Fruit fly (Drosophila melanogaster) whole organism, pupa: Measurements from ENCODE around the gene CG14207.

Experiments used
- CG10348 ChIP-seq: fragments of 200-800 bp; sonication (Bioruptor generic); IDR thresholded peaks from 2 replicates; pipeline ENCODE4 v1.3.6; 2022; ENCODE audit warnings: missing biosample characterization, missing genetic modification characterization
- CG12605 ChIP-seq: fragments of 200-800 bp; sonication (Bioruptor generic); IDR thresholded peaks from 2 replicates; pipeline ENCODE4 v1.3.6; 2022; ENCODE audit warnings: missing biosample characterization, missing genetic modification characterization
- CG13204 ChIP-seq: fragments of 200-800 bp; sonication (Bioruptor generic); optimal IDR thresholded peaks from 2 replicates; lab custom pipeline; 2018; ENCODE audit warnings: missing biosample characterization, mild to moderate bottlenecking, missing genetic modification characterization, moderate library complexity
- CG14655 ChIP-seq: fragments of 200-800 bp; sonication (Bioruptor generic); optimal IDR thresholded peaks from 3 replicates; lab custom pipeline; 2017; ENCODE audit warnings: mild to moderate bottlenecking, missing biosample characterization, missing genetic modification reagents, missing genetic modification characterization
- CG15710 ChIP-seq: fragments of 200-800 bp; sonication (Bioruptor generic); optimal IDR thresholded peaks from 2 replicates; lab custom pipeline; 2018; ENCODE audit warnings: missing biosample characterization, mild to moderate bottlenecking, missing genetic modification characterization, moderate library complexity
- CG17806 ChIP-seq: fragments of 200-800 bp; sonication (Bioruptor generic); optimal IDR thresholded peaks from 2 replicates; lab custom pipeline; 2018; ENCODE audit warnings: missing biosample characterization, mild to moderate bottlenecking, missing genetic modification characterization, moderate library complexity
- CG32121 ChIP-seq: fragments of 200-800 bp; sonication (Bioruptor generic); IDR thresholded peaks from 2 replicates; pipeline ENCODE4 v1.3.6; 2022; ENCODE audit warnings: missing biosample characterization, missing genetic modification characterization
- CG34367 ChIP-seq: fragments of 200-800 bp; sonication (Bioruptor generic); optimal IDR thresholded peaks from 2 replicates; lab custom pipeline; 2018; ENCODE audit warnings: missing biosample characterization, mild to moderate bottlenecking, missing genetic modification characterization
- CG4496 ChIP-seq: fragments of 200-800 bp; sonication (Bioruptor generic); IDR thresholded peaks from 3 replicates; pipeline ENCODE4 v1.3.6; 2022; ENCODE audit warnings: missing biosample characterization, missing genetic modification characterization
- CG8159 ChIP-seq: fragments of 200-800 bp; sonication (Bioruptor generic); optimal IDR thresholded peaks from 3 replicates; lab custom pipeline; 2018; ENCODE audit warnings: missing biosample characterization, mild to moderate bottlenecking, missing genetic modification characterization, moderate library complexity
- CG8301 ChIP-seq: fragments of 200-800 bp; sonication (Bioruptor generic); optimal IDR thresholded peaks from 2 replicates; lab custom pipeline; 2018; ENCODE audit warnings: missing biosample characterization, mild to moderate bottlenecking, missing genetic modification characterization
- CG9948 ChIP-seq: fragments of 200-800 bp; sonication (Bioruptor generic); optimal IDR thresholded peaks from 2 replicates; lab custom pipeline; 2018; ENCODE audit warnings: missing biosample characterization, mild to moderate bottlenecking, missing genetic modification characterization, moderate library complexity
- D1 ChIP-seq: fragments of 200-800 bp; sonication (Bioruptor generic); optimal IDR thresholded peaks from 2 replicates; lab custom pipeline; 2018; ENCODE audit warnings: missing biosample characterization, mild to moderate bottlenecking, missing genetic modification characterization, moderate library complexity
- EcR ChIP-seq: fragments of 200-800 bp; sonication (Bioruptor generic); optimal IDR thresholded peaks from 3 replicates; lab custom pipeline; 2019; ENCODE audit warnings: missing biosample characterization, missing genetic modification characterization, mild to moderate bottlenecking, moderate library complexity, missing genetic modification reagents
- Ets98B ChIP-seq: fragments of 200-800 bp; sonication (Bioruptor generic); IDR thresholded peaks from 2 replicates; pipeline ENCODE4 v1.3.6; 2022; ENCODE audit warnings: missing biosample characterization, missing genetic modification characterization
- Pif1A ChIP-seq: fragments of 200-800 bp; sonication (Bioruptor generic); optimal IDR thresholded peaks from 3 replicates; lab custom pipeline; 2016; ENCODE audit warnings: missing biosample characterization, missing genetic modification characterization
- Pif1B ChIP-seq: fragments of 200-800 bp; sonication (Bioruptor generic); optimal IDR thresholded peaks from 3 replicates; lab custom pipeline; 2016; ENCODE audit warnings: missing biosample characterization, missing genetic modification characterization
- Snoo ChIP-seq: fragments of 200-800 bp; sonication (Bioruptor generic); optimal IDR thresholded peaks from 3 replicates; lab custom pipeline; 2017; ENCODE audit warnings: missing biosample characterization, mild to moderate bottlenecking, missing genetic modification characterization, inconsistent platforms
- fd96Ca ChIP-seq: fragments of 200-800 bp; sonication (Bioruptor generic); IDR thresholded peaks from 3 replicates; pipeline ENCODE4 v1.3.6; 2022; ENCODE audit warnings: missing biosample characterization, missing genetic modification characterization
- gl ChIP-seq: fragments of 200-800 bp; sonication (Bioruptor generic); optimal IDR thresholded peaks from 2 replicates; lab custom pipeline; 2018; ENCODE audit warnings: missing biosample characterization, mild to moderate bottlenecking, missing genetic modification characterization
- rn ChIP-seq: fragments of 200-800 bp; sonication (Bioruptor generic); IDR thresholded peaks from 2 replicates; pipeline ENCODE4 v1.3.6; 2022; ENCODE audit warnings: missing biosample characterization, missing genetic modification characterization

CG14207 gene

DNA sequence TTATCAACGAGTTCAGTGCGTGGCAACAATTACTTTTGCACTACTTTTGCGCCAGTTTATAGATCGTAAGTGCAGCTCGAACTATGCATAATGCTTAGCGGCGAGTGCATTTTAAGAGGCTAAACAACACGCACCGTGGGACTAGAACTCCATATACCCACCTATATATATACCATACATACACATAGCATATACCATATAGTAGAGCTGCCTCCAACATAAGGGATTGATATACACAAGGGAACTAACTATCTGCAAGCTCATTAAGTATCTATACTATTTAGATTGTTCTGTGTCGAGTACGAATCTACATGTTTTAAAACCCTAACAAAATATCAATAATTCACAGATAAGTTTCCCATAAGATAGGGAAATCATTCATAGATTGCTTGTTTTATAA is 23.1 kb upstream of the CG14207 start, which contains the start of gene CG14218:
Gene CG14218 (minus strand): TSS at position 101 of the 400 bp plus-strand sequence.
- TF ChIP-seq D1 (tag; lab: Kevin White, UChicago) = no peak
- no peak for TF ChIP-seq CG32121 (GFP tag; lab: Robert Waterston, UW)
- TF ChIP-seq Pif1A = no peak
- TF ChIP-seq EcR = no peak
- no peak for TF ChIP-seq CG13204 (GFP tag; lab: Kevin White, UChicago)
- no peak for TF ChIP-seq CG14655

DNA sequence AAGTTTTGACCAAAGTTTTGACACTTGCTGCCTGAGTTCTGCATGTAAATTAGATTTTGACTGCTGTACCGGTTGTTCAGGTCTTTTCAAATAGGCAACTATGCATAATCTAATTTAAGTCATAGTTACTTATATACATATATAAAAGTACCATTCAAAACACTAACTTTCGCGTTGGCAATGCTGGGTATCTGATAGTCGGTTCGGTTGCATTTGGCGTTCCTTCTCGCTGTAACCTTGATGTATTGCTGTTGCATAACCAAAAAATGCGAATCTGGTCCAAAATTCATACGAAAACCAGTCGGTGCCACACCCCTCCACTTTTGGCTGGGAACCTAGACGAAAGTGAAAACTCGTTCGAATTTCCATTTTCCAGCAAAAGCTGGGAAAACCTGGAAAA is 22.3 kb upstream of the CG14207 start:
- no peak for TF ChIP-seq Snoo (tag; lab: Kevin White, UChicago)
- no peak for TF ChIP-seq gl

DNA sequence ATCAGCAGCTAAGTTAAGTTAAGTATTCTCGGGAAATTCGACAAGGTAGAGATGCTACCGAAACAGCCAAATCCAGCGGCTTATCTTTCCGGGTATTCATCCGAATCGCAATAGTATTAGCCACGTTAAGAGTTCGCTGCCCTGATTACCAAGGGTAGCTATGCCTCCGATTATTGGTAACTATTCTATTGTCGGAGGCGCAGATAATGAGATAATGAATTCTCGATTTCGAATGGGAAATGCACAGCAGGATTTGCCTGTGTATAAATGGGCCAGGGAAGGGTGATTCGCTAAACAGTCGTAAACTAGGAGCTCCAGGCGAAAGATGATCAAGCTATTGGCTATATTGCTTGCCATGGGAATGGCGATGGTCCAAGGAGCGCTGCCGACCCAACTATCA is 21.7 kb upstream of the CG14207 start, which contains the start of gene CG14204:
Gene CG14204 (plus strand): TSS at position 301 of the 400 bp plus-strand sequence.
- no peak for TF ChIP-seq CG15710 (tag; lab: Kevin White, UChicago)
- no peak for TF ChIP-seq CG17806 (tag; lab: Kevin White, UChicago)
- no peak for TF ChIP-seq gl

DNA sequence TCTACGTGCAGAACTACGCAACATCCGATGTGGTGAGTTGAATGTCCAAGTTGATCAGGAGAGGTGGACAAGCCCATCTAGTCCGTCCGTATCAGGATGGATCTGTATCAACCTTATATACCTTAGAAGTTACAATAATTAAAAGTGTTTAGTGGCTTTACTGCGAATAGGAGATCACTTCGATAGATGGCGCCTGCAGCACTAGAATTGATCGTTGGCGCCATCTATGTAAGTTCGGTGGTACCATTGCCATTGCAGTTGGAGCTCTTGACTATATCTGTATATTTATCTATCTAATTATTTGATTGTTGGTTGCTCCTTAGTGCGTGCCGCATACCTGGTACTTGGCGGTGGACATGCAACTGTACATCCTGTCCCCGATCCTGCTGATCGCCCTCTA is 19.9 kb upstream of the CG14207 start:
- TF ChIP-seq Ets98B (GFP tag; lab: Robert Waterston, UW) = no peak
- no peak for TF ChIP-seq CG4496 (GFP tag; lab: Robert Waterston, UW)
- TF ChIP-seq CG12605 (GFP tag; lab: Robert Waterston, UW) = no peak
- TF ChIP-seq Pif1A = no peak
- no peak for TF ChIP-seq CG32121 (GFP tag; lab: Robert Waterston, UW)
- TF ChIP-seq CG34367 (tag; lab: Kevin White, UChicago) = no peak
- no peak for TF ChIP-seq CG9948 (tag; lab: Kevin White, UChicago)
- no peak for TF ChIP-seq CG17806 (tag; lab: Kevin White, UChicago)
- no peak for TF ChIP-seq rn (GFP tag; lab: Robert Waterston, UW)
- no peak for TF ChIP-seq EcR
- TF ChIP-seq CG13204 (GFP tag; lab: Kevin White, UChicago) = no peak

DNA sequence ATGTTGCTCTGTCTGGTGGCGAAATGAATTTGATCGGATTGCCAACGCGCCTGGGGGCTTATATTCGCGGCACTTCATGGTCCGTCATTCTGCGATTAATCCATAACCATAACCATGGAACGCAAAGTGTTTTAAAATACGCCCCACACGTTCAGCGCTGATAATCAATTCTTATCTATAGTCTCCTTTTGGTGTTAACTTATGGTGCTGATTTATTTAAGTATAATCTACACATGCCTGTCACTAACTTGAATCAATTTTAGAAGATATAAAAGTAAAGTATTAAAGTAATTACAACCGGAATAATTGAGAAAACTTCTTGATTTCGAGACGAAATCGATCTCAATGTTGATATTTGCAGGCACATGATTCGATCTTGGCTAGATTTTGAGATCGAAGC is 14.9 kb upstream of the CG14207 start, which contains the start of gene CG14219:
Gene CG14219 (minus strand): TSS at position 101 of the 400 bp plus-strand sequence.
- TF ChIP-seq CG4496 (GFP tag; lab: Robert Waterston, UW) (no peak), Pif1B (GFP tag; lab: Kevin White, UChicago) (no peak), fd96Ca (no peak), CG32121 (GFP tag; lab: Robert Waterston, UW) (no peak), CG13204 (GFP tag; lab: Kevin White, UChicago) (no peak), EcR (no peak), Ets98B (GFP tag; lab: Robert Waterston, UW) (no peak)

DNA sequence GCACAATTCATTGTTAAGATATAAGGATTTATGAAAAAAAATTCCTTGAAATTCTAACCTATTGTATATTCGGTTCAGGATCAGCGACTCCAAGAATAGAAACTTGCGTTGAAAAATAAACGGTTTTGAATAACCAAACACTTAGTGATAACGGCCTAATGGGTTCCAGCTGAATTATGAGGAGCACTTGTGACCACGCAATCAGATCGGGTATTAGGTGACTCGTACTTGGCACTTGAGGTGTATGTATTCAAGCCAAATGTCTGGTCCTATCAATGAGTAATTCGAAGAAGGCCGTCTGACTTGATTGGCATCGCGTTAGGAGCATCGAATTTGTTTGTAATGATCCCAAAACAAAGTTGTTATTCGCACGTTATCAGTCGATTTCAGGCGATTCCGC is 14.4 kb upstream of the CG14207 start:
- TF ChIP-seq Pif1B (GFP tag; lab: Kevin White, UChicago) = no peak
- no peak for TF ChIP-seq gl
- no peak for TF ChIP-seq CG9948 (tag; lab: Kevin White, UChicago)
- TF ChIP-seq rn (GFP tag; lab: Robert Waterston, UW) = no peak
- no peak for TF ChIP-seq Ets98B (GFP tag; lab: Robert Waterston, UW)
- no peak for TF ChIP-seq CG4496 (GFP tag; lab: Robert Waterston, UW)
- TF ChIP-seq D1 (tag; lab: Kevin White, UChicago) = no peak
- no peak for TF ChIP-seq CG8301
- TF ChIP-seq CG15710 (tag; lab: Kevin White, UChicago) = no peak
- TF ChIP-seq EcR = no peak
- TF ChIP-seq fd96Ca = no peak
- TF ChIP-seq CG13204 (GFP tag; lab: Kevin White, UChicago) = no peak
- TF ChIP-seq Pif1A = no peak
- no peak for TF ChIP-seq CG8159 (tag; lab: Kevin White, UChicago)
- TF ChIP-seq CG12605 (GFP tag; lab: Robert Waterston, UW) = no peak
- TF ChIP-seq CG17806 (tag; lab: Kevin White, UChicago) = no peak

DNA sequence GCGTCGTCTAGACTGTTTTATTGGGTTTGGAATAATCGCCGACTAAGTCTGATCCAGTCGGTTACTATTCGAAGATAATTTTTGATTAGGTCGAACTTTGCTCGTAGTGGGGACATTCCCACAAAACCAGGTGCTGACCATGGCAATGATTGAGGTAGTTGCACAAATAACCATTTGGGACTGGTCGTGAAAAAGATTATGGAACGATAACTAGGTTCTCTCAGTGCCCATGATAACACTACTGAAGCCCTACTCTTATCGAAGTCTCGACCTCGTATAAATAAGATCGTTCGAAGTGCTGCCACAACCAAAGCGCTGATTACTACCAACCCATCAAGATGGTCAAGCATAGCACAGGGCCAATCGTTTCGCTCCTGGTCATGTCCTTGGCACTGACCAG is 12.7 kb upstream of the CG14207 start, which contains the start of gene CG14205:
Gene CG14205 (plus strand): TSS at position 301 of the 400 bp plus-strand sequence.
- TF ChIP-seq CG8159 (tag; lab: Kevin White, UChicago) = no peak
- no peak for TF ChIP-seq CG17806 (tag; lab: Kevin White, UChicago)
- TF ChIP-seq CG13204 (GFP tag; lab: Kevin White, UChicago) = no peak
- TF ChIP-seq D1 (tag; lab: Kevin White, UChicago) = no peak
- TF ChIP-seq Ets98B (GFP tag; lab: Robert Waterston, UW) = no peak
- TF ChIP-seq CG8301 = no peak
- no peak for TF ChIP-seq CG32121 (GFP tag; lab: Robert Waterston, UW)
- TF ChIP-seq CG34367 (tag; lab: Kevin White, UChicago) = no peak
- no peak for TF ChIP-seq Pif1A
- no peak for TF ChIP-seq CG14655
- no peak for TF ChIP-seq CG15710 (tag; lab: Kevin White, UChicago)
- no peak for TF ChIP-seq CG4496 (GFP tag; lab: Robert Waterston, UW)
- TF ChIP-seq EcR = no peak
- TF ChIP-seq Snoo (tag; lab: Kevin White, UChicago) = no peak
- TF ChIP-seq fd96Ca = no peak
- TF ChIP-seq Pif1B (GFP tag; lab: Kevin White, UChicago) = no peak
- no peak for TF ChIP-seq CG10348 (GFP tag; lab: Robert Waterston, UW)
- TF ChIP-seq CG12605 (GFP tag; lab: Robert Waterston, UW) = no peak
- no peak for TF ChIP-seq gl
